Worm (Caenorhabditis elegans): ENCODE data around the gene pqn-80.

The pqn-80 gene

DNA sequence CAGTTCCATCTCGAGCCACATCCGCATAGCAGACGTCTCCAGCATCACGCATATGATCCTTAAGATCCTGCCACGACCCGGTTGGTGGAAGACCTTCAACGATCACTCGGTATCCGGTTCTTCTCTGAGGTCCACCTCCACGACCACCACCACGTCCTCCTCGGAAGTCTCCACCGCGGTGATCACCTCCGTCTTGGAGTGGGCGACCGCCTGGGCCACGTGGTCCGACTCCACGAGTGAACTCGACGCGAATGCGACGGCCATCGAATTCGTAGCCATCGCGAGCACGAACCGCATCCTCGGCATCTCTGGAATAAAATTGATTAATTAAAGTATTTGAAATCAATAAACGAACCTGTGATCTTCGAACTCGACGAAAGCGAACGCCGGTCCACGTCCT lies 61.0 kb downstream of the pqn-80 start:
- peak; percentile 26 for TF ChIP-seq F52B5.7 (tag; optimal IDR thresholded peaks at IDR 0.05)
- no peak for TF ChIP-seq nhr-27 (tag; optimal IDR thresholded peaks at IDR 0.05)
- TF ChIP-seq nhr-80 (tag; optimal IDR thresholded peaks at IDR 0.05) = no peak
- TF ChIP-seq Y79H2A.3 (GFP tag; conservative IDR thresholded peaks at IDR 0.05) = no peak
- TF ChIP-seq K11D2.4 (GFP tag; IDR thresholded peaks at IDR 0.05) = 0 out of 2 replicates have a peak, but pooled peaks have one; percentile 16
- TF ChIP-seq egrh-3 (GFP tag; IDR thresholded peaks at IDR 0.05) = peak; percentile 35; the same call in 1 of the 2 replicates
- TF ChIP-seq zfh-2 (GFP tag; conservative IDR thresholded peaks at IDR 0.05) = peak; percentile 60
- peak; percentile 77 for TF ChIP-seq madf-3 (GFP tag; IDR thresholded peaks at IDR 0.05)
- no peak for TF ChIP-seq egl-18 (GFP tag; IDR thresholded peaks at IDR 0.05)

DNA sequence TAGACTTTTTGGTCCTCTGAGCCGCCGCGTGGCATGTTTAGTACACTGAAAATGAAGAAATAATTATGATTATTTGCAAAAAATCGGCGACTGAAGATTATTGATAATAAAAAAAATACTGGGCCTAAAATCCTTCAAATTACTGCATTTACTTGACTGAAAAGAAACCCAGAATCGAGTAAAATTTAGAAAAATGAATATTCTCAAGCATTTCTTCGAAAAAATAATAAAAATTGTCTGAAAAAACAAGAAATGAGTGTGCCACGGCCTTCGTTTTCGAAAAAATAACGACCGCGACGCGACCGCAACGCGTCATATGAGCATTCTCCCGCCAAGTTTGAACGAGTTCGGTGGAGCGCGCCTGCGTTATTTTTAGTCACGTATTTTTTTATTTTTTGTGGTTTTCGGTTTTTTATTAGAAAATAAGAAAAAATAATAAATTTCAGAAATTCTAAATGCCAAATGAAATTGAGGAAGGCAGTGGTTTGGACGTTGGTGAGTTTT lies 61.6 kb downstream of the pqn-80 start, which contains the start of the genes rsp-3 and spin-4:
Gene rsp-3, minus strand, starts transcription at position 51 of the 504 bp plus-strand sequence.
Gene spin-4, plus strand, starts transcription at position 447 of the 504 bp plus-strand sequence.
- TF ChIP-seq hlh-26 (GFP tag; conservative IDR thresholded peaks at IDR 0.05) (no peak), lin-54 (GFP tag; optimal IDR thresholded peaks at IDR 0.05) (peak; percentile 89), chd-7 (tag; optimal IDR thresholded peaks at IDR 0.05) (no peak), Y56A3A.18 (GFP tag; IDR thresholded peaks at IDR 0.05) (no peak), F33H1.4 (GFP tag; IDR thresholded peaks at IDR 0.05) (peak; percentile 44; the same call in 1 of the 2 replicates), mes-4 (tag; optimal IDR thresholded peaks at IDR 0.05) (no peak), dpl-1 (GFP tag; optimal IDR thresholded peaks at IDR 0.05) (peak; percentile 84), ZK185.1 (tag; optimal IDR thresholded peaks at IDR 0.05; ENCODE audit: poor library complexity, severe bottlenecking) (no peak), B0019.2 (GFP tag; conservative IDR thresholded peaks at IDR 0.05) (no peak), Y67H2A.10 (GFP tag; conservative IDR thresholded peaks at IDR 0.05) (peak; percentile 58; the same call in 1 of the 2 replicates), nhr-120 (GFP tag; IDR thresholded peaks at IDR 0.05) (no peak), ceh-58 (GFP tag; IDR thresholded peaks at IDR 0.05) (no peak), hmg-1.2 (GFP tag; IDR thresholded peaks at IDR 0.05) (peak; percentile 44; the same call in 1 of the 2 replicates), zim-3 (tag; optimal IDR thresholded peaks at IDR 0.05) (no peak), ceh-79 (tag; optimal IDR thresholded peaks at IDR 0.05) (no peak), F23B12.7 (tag; optimal IDR thresholded peaks at IDR 0.05; ENCODE audit: insufficient read depth) (peak; percentile 72), F52B5.7 (tag; optimal IDR thresholded peaks at IDR 0.05) (no peak), snpc-1.3 (tag; optimal IDR thresholded peaks at IDR 0.05; ENCODE audit: insufficient read depth) (peak; percentile 57), attf-5 (GFP tag; optimal IDR thresholded peaks at IDR 0.05) (peak; percentile 87), hlh-12 (tag; optimal IDR thresholded peaks at IDR 0.05) (no peak), akir-1 (GFP tag; optimal IDR thresholded peaks at IDR 0.05) (no peak), ceh-100 (GFP tag; IDR thresholded peaks at IDR 0.05) (no peak), D2030.7 (GFP tag; IDR thresholded peaks at IDR 0.05) (peak; percentile 56; the same call in 1 of the 2 replicates), ccch-3 (GFP tag; optimal IDR thresholded peaks at IDR 0.05) (no peak), F37B4.10 (GFP tag; IDR thresholded peaks at IDR 0.05) (no peak), B0035.1 (tag; optimal IDR thresholded peaks at IDR 0.05) (no peak), repo-1 (tag; optimal IDR thresholded peaks at IDR 0.05) (no peak), C17E4.6 (GFP tag; IDR thresholded peaks at IDR 0.05) (no peak), snpc-3.4 (tag; optimal IDR thresholded peaks at IDR 0.05) (peak; percentile 66), tlf-1 (GFP tag; optimal IDR thresholded peaks at IDR 0.05) (peak; percentile 8), lin-40 (tag; optimal IDR thresholded peaks at IDR 0.05) (peak; percentile 17), egrh-3 (GFP tag; IDR thresholded peaks at IDR 0.05) (no peak; the same call in 1 of the 2 replicates), egl-18 (GFP tag; IDR thresholded peaks at IDR 0.05) (no peak), B0336.3 (GFP tag; IDR thresholded peaks at IDR 0.05) (no peak), dpff-1 (tag; optimal IDR thresholded peaks at IDR 0.05) (no peak), ceh-27 (GFP tag; optimal IDR thresholded peaks at IDR 0.05) (peak; percentile 14), madf-6 (GFP tag; IDR thresholded peaks at IDR 0.05) (peak; percentile 71), dox-1 (GFP tag; IDR thresholded peaks at IDR 0.05) (no peak), let-607 (tag; optimal IDR thresholded peaks at IDR 0.05) (no peak), ztf-3 (GFP tag; optimal IDR thresholded peaks at IDR 0.05) (no peak)

Data from whole organism, young adult.